Fruit fly (Drosophila melanogaster): Measurements from ENCODE around the gene Pfrx.

Pfrx gene

DNA sequence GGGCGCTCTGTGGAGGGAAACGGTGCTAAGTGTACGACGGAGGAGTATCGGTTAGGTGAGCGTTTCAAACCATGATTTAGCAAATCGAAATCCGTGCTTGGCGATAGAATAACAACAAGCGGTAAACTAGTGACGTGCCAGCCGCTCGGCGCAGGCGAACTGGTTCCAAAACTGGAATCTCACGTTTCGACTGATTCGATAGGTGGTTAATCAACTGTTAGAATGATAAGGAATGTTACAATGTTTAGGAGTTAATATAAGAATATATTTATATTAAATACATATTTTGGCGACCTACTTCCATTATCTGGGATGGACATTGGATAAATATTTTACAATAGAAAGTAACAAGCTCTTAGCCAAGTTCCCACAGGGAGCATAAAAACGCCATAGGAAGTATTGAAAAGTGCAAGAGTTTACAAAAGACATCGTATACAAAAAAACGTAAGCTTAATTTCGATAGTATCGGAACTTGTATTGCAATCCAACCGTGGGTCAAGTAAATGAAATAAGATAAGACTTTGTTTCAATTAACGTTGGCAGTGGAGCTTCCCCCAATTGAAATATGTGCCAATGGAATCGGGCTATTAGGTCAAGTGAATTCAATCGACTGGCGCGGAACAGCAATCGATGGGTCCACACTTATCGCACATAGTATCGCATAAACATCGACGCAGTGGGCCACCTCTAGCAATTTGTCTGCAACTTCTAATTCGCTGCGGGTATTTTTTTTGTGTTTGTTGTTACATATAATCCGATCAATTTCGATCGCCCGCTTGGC is at the start of gene Pfrx, which contains the start of the genes ksh and CG14200 (continued):
- TF ChIP-seq Ets65A (GFP tag) (peak; percentile 30), fd64A (GFP tag; optimal IDR thresholded peaks at IDR 0.05) (no peak), E2f2 (GFP tag; IDR thresholded peaks at IDR 0.05) (peak; percentile 45), tgo (GFP tag; IDR thresholded peaks at IDR 0.05) (no peak), CG10267 (tag; optimal IDR thresholded peaks at IDR 0.05) (no peak), tll (GFP tag; optimal IDR thresholded peaks at IDR 0.05) (no peak), CG12391 (tag; optimal IDR thresholded peaks at IDR 0.05) (no peak), Dfd (GFP tag; optimal IDR thresholded peaks at IDR 0.05) (no peak), gce (GFP tag; IDR thresholded peaks at IDR 0.05) (no peak), CG17912 (GFP tag; optimal IDR thresholded peaks at IDR 0.05) (no peak), BEAF-32 (GFP tag; optimal IDR thresholded peaks at IDR 0.05) (peak; percentile 92), CG9609 (GFP tag; optimal IDR thresholded peaks at IDR 0.05) (peak; percentile 7), ab (GFP tag; optimal IDR thresholded peaks at IDR 0.05) (no peak), CG3163 (GFP tag; optimal IDR thresholded peaks at IDR 0.05) (no peak), CG7963 (GFP tag; IDR thresholded peaks at IDR 0.05; ENCODE audit: partially characterized antibody) (peak; percentile 94), Taf1 (GFP tag; IDR thresholded peaks at IDR 0.05) (no peak), pb (GFP tag; optimal IDR thresholded peaks at IDR 0.05) (no peak), CG2199 (GFP tag; IDR thresholded peaks at IDR 0.05) (no peak), pros (GFP tag; optimal IDR thresholded peaks at IDR 0.05) (no peak), ems (GFP tag; optimal IDR thresholded peaks at IDR 0.05) (no peak), chm (GFP tag; IDR thresholded peaks at IDR 0.05) (0 out of 2 replicates have a peak, but pooled peaks have one; percentile 11), en (GFP tag; optimal IDR thresholded peaks at IDR 0.05) (no peak), NfI (GFP tag; optimal IDR thresholded peaks at IDR 0.05) (peak; percentile 21), CG13775 (GFP tag; optimal IDR thresholded peaks at IDR 0.05) (no peak), Doc2 (GFP tag; IDR thresholded peaks at IDR 0.05) (no peak), HmgZ (tag; optimal IDR thresholded peaks at IDR 0.05) (peak; percentile 22), Ssrp (tag; optimal IDR thresholded peaks at IDR 0.05) (no peak), CG32532 (GFP tag; IDR thresholded peaks at IDR 0.05) (peak; percentile 86), CG7357 (GFP tag; IDR thresholded peaks at IDR 0.05) (peak; percentile 96), CG2875 (GFP tag; optimal IDR thresholded peaks at IDR 0.05) (no peak), HLHmδ (GFP tag; optimal IDR thresholded peaks at IDR 0.05) (no peak), chn (GFP tag; optimal IDR thresholded peaks at IDR 0.05) (no peak), CG10274 (GFP tag; optimal IDR thresholded peaks at IDR 0.05) (no peak), chinmo (GFP tag; IDR thresholded peaks at IDR 0.05; ENCODE audit: partially characterized antibody) (peak; percentile 73; the same call in 3 of the 4 replicates), oc (tag; optimal IDR thresholded peaks at IDR 0.05) (no peak), tio (GFP tag; optimal IDR thresholded peaks at IDR 0.05) (no peak), tna (GFP tag; IDR thresholded peaks at IDR 0.05; ENCODE audit: partially characterized antibody) (peak; percentile 89), gt (GFP tag; IDR thresholded peaks at IDR 0.05) (no peak), sqz (GFP tag; optimal IDR thresholded peaks at IDR 0.05) (no peak), Hmr (GFP tag; optimal IDR thresholded peaks at IDR 0.05) (no peak), emc (GFP tag; optimal IDR thresholded peaks at IDR 0.05) (no peak), CG31388 (GFP tag; optimal IDR thresholded peaks at IDR 0.05) (no peak), her (GFP tag; optimal IDR thresholded peaks at IDR 0.05) (peak; percentile 10), row (GFP tag; IDR thresholded peaks at IDR 0.05) (peak; percentile 72), CG13424 (tag; optimal IDR thresholded peaks at IDR 0.05) (peak; percentile 1), wek (GFP tag; optimal IDR thresholded peaks at IDR 0.05) (no peak), gcm2 (GFP tag; optimal IDR thresholded peaks at IDR 0.05) (no peak), CG1832 (GFP tag; optimal IDR thresholded peaks at IDR 0.05) (no peak), CG15601 (tag; optimal IDR thresholded peaks at IDR 0.05) (peak; percentile 11), CG8765 (GFP tag; IDR thresholded peaks at IDR 0.05) (no peak)
